Fruit fly (Drosophila melanogaster) whole organism, embryonic: ENCODE measurements around the gene mahe.

ENCODE experiments used
- Awh ChIP-seq: fragments of 200-800 bp; sonication (Bioruptor generic); IDR thresholded peaks from 2 replicates; pipeline ENCODE4, ENCODE4 v1.3.6; 2022; ENCODE audit warnings: missing biosample characterization, missing genetic modification characterization
- B-H1 ChIP-seq: fragments of 200-800 bp; sonication (Bioruptor generic); IDR thresholded peaks from 3 replicates; pipeline ENCODE4 v1.3.6; 2022; ENCODE audit warnings: missing biosample characterization, missing genetic modification characterization
- BEAF-32 ChIP-seq: fragments of 200-800 bp; sonication (Bioruptor generic); optimal IDR thresholded peaks from 3 replicates; lab custom pipeline; 2017; ENCODE audit warnings: missing biosample characterization, missing genetic modification characterization, mild to moderate bottlenecking, moderate library complexity, missing genetic modification reagents
- CG11085 ChIP-seq: fragments of 200-800 bp; sonication (Bioruptor generic); IDR thresholded peaks from 2 replicates; pipeline ENCODE4 v1.3.6; 2022; ENCODE audit warnings: missing biosample characterization, missing genetic modification characterization
- CG11695 ChIP-seq: fragments of 200-800 bp; sonication (Bioruptor generic); IDR thresholded peaks from 3 replicates; pipeline ENCODE4 v1.3.6; 2022; ENCODE audit warnings: missing biosample characterization, missing genetic modification characterization
- CG14710 ChIP-seq: fragments of 200-800 bp; sonication (Bioruptor generic); optimal IDR thresholded peaks from 3 replicates; lab custom pipeline; 2019; ENCODE audit warnings: missing biosample characterization, mild to moderate bottlenecking, missing genetic modification characterization, moderate library complexity
- CG16815 ChIP-seq: fragments of 200-800 bp; sonication (Bioruptor generic); optimal IDR thresholded peaks from 3 replicates; lab custom pipeline; 2017; ENCODE audit warnings: missing biosample characterization, mild to moderate bottlenecking, missing genetic modification characterization
- CG17361 ChIP-seq: fragments of 200-800 bp; sonication (Bioruptor generic); IDR thresholded peaks from 3 replicates; pipeline ENCODE4 v1.3.6; 2022; ENCODE audit warnings: missing biosample characterization, missing genetic modification characterization
- CG2199 ChIP-seq: fragments of 200-800 bp; sonication (Bioruptor generic); IDR thresholded peaks from 3 replicates; pipeline ENCODE4 v1.3.6; 2022; ENCODE audit warnings: missing biosample characterization, missing genetic modification characterization
- CG31224 ChIP-seq: fragments of 200-800 bp; sonication (Bioruptor generic); IDR thresholded peaks from 2 replicates; pipeline ENCODE4 v1.3.6; 2022; ENCODE audit warnings: missing biosample characterization, missing genetic modification characterization
- CG34224 ChIP-seq: fragments of 200-800 bp; sonication (Bioruptor generic); IDR thresholded peaks from 3 replicates; pipeline ENCODE4 v1.3.6; 2022; ENCODE audit warnings: missing biosample characterization, missing genetic modification characterization; ENCODE audit not compliant: partially characterized antibody
- CG42726 ChIP-seq: fragments of 200-800 bp; sonication (Bioruptor generic); IDR thresholded peaks from 2 replicates; pipeline ENCODE4 v1.3.6; 2022; ENCODE audit warnings: missing biosample characterization, missing genetic modification characterization; ENCODE audit not compliant: partially characterized antibody
- CG4282 ChIP-seq: fragments of 200-800 bp; sonication (Bioruptor generic); optimal IDR thresholded peaks from 2 replicates; lab custom pipeline; 2016; ENCODE audit warnings: missing biosample characterization, missing genetic modification characterization
- CG5245 ChIP-seq: fragments of 200-800 bp; sonication (Bioruptor generic); optimal IDR thresholded peaks from 3 replicates; lab custom pipeline; 2016; ENCODE audit warnings: missing biosample characterization, missing genetic modification characterization
- CG6654 ChIP-seq: fragments of 200-800 bp; sonication (Bioruptor generic); optimal IDR thresholded peaks from 2 replicates; lab custom pipeline; 2017; ENCODE audit warnings: missing biosample characterization, mild to moderate bottlenecking, missing genetic modification characterization
- CG6813 ChIP-seq: fragments of 200-800 bp; sonication (Bioruptor generic); optimal IDR thresholded peaks from 2 replicates; lab custom pipeline; 2017; ENCODE audit warnings: missing biosample characterization, missing genetic modification characterization, mild to moderate bottlenecking, moderate library complexity, missing genetic modification reagents
- CG7556 ChIP-seq: fragments of 200-800 bp; sonication (Bioruptor generic); optimal IDR thresholded peaks from 2 replicates; lab custom pipeline; 2017; ENCODE audit warnings: missing biosample characterization, mild to moderate bottlenecking, missing genetic modification characterization
- CG7963 ChIP-seq: fragments of 200-800 bp; sonication (Bioruptor generic); IDR thresholded peaks from 3 replicates; pipeline ENCODE4 v1.3.6; 2022; ENCODE audit warnings: missing biosample characterization, missing genetic modification characterization; ENCODE audit not compliant: partially characterized antibody
- CG8281 ChIP-seq: fragments of 200-800 bp; sonication (Bioruptor generic); optimal IDR thresholded peaks from 2 replicates; lab custom pipeline; 2018; ENCODE audit warnings: missing biosample characterization, mild to moderate bottlenecking, missing genetic modification characterization, moderate library complexity
- CG8290 ChIP-seq, 3 experiments: fragments of 200-800 bp; sonication (Bioruptor generic); optimal IDR thresholded peaks; 2 replicates each; lab custom pipeline; 2016 to 2019; ENCODE audit warnings: missing biosample characterization in 3 of 3, missing genetic modification characterization in 3 of 3, mild to moderate bottlenecking in 2 of 3, moderate library complexity in 1 of 3
- CG8924 ChIP-seq: fragments of 200-800 bp; optimal IDR thresholded peaks from 3 replicates; lab custom pipeline; 2019; ENCODE audit warnings: missing biosample characterization, mild to moderate bottlenecking, missing genetic modification characterization, moderate library complexity
- CG9797 ChIP-seq: fragments of 200-800 bp; sonication (Bioruptor generic); optimal IDR thresholded peaks from 3 replicates; lab custom pipeline; 2018; ENCODE audit warnings: missing biosample characterization, mild to moderate bottlenecking, missing genetic modification characterization
- Dip2 ChIP-seq: fragments of 200-800 bp; sonication (Bioruptor generic); IDR thresholded peaks from 2 replicates; pipeline ENCODE4 v1.3.6; 2022; ENCODE audit warnings: missing biosample characterization, missing genetic modification characterization
- Doc3 ChIP-seq: fragments of 200-800 bp; sonication (Bioruptor generic); IDR thresholded peaks from 3 replicates; pipeline ENCODE4 v1.3.6; 2022; ENCODE audit warnings: missing biosample characterization, missing genetic modification characterization; ENCODE audit not compliant: partially characterized antibody
- Fer1 ChIP-seq: fragments of 200-800 bp; sonication (Bioruptor generic); optimal IDR thresholded peaks from 2 replicates; lab custom pipeline; 2017; ENCODE audit warnings: missing biosample characterization, mild to moderate bottlenecking, missing genetic modification characterization
- Lhr ChIP-seq: fragments of 200-800 bp; sonication (Bioruptor generic); optimal IDR thresholded peaks from 3 replicates; lab custom pipeline; 2017; ENCODE audit warnings: mild to moderate bottlenecking, missing biosample characterization, missing genetic modification reagents, missing genetic modification characterization
- NfI ChIP-seq: fragments of 200-800 bp; sonication (Bioruptor generic); optimal IDR thresholded peaks from 3 replicates; lab custom pipeline; 2018; ENCODE audit warnings: missing biosample characterization, mild to moderate bottlenecking, missing genetic modification characterization, moderate library complexity
- Opbp ChIP-seq: fragments of 200-800 bp; sonication (Bioruptor generic); IDR thresholded peaks from 3 replicates; pipeline ENCODE4 v1.3.6; 2022; ENCODE audit warnings: missing biosample characterization, missing genetic modification characterization; ENCODE audit not compliant: partially characterized antibody
- Ptx1 ChIP-seq: fragments of 200-800 bp; sonication (Bioruptor generic); IDR thresholded peaks from 2 replicates; pipeline ENCODE4 v1.3.6; 2022; ENCODE audit warnings: missing biosample characterization, missing genetic modification characterization
- Sin3A ChIP-seq: fragments of >200 bp; optimal IDR thresholded peaks from 2 replicates; lab custom pipeline; 2018
- Spps ChIP-seq: fragments of 200-800 bp; sonication (Bioruptor generic); optimal IDR thresholded peaks from 2 replicates; lab custom pipeline; 2018; ENCODE audit warnings: missing biosample characterization, mild to moderate bottlenecking, missing genetic modification characterization
- Usf ChIP-seq: fragments of 200-800 bp; sonication (Bioruptor generic); optimal IDR thresholded peaks from 2 replicates; lab custom pipeline; 2017; ENCODE audit warnings: missing genotype, missing biosample characterization, missing genetic modification characterization
- abd-A ChIP-seq: fragments of 200-800 bp; sonication (Bioruptor generic); optimal IDR thresholded peaks from 3 replicates; lab custom pipeline; 2019; ENCODE audit warnings: missing biosample characterization, mild to moderate bottlenecking, missing genetic modification characterization, moderate library complexity
- dimm ChIP-seq: fragments of 200-800 bp; sonication (Bioruptor generic); IDR thresholded peaks from 2 replicates; pipeline ENCODE4 v1.3.6; 2022; ENCODE audit warnings: missing biosample characterization, missing genetic modification characterization
- dmrt11E ChIP-seq: fragments of 200-800 bp; sonication (Bioruptor generic); optimal IDR thresholded peaks from 3 replicates; lab custom pipeline; 2018; ENCODE audit warnings: missing biosample characterization, mild to moderate bottlenecking, missing genetic modification characterization, moderate library complexity
- ewg ChIP-seq: fragments of 200-800 bp; sonication (Bioruptor generic); optimal IDR thresholded peaks from 3 replicates; lab custom pipeline; 2017; ENCODE audit warnings: mild to moderate bottlenecking, missing biosample characterization, missing genetic modification reagents, missing genetic modification characterization
- gem ChIP-seq: fragments of 200-800 bp; sonication (Bioruptor generic); optimal IDR thresholded peaks from 2 replicates; lab custom pipeline; 2019; ENCODE audit warnings: missing biosample characterization, mild to moderate bottlenecking, missing genetic modification characterization, moderate library complexity
- grn ChIP-seq: fragments of 200-800 bp; sonication (Bioruptor generic); optimal IDR thresholded peaks from 3 replicates; lab custom pipeline; 2017; ENCODE audit warnings: missing biosample characterization, missing genetic modification characterization
- gro ChIP-seq: fragments of 200-800 bp; sonication (Bioruptor generic); optimal IDR thresholded peaks from 2 replicates; lab custom pipeline; 2016; ENCODE audit warnings: missing biosample characterization, missing genetic modification characterization
- mirr ChIP-seq: fragments of 200-800 bp; sonication (Bioruptor generic); optimal IDR thresholded peaks from 3 replicates; lab custom pipeline; 2018; ENCODE audit warnings: missing biosample characterization, mild to moderate bottlenecking, missing genetic modification characterization
- mld ChIP-seq: fragments of 200-800 bp; sonication (Bioruptor generic); IDR thresholded peaks from 3 replicates; pipeline ENCODE4 v1.3.6; 2022; ENCODE audit warnings: missing biosample characterization, missing genetic modification characterization; ENCODE audit not compliant: partially characterized antibody
- sc ChIP-seq, 3 experiments: fragments of >200 bp in 2 of 3; fragments of 200-800 bp in 1 of 3; sonication (Bioruptor generic) in 1 of 3; optimal IDR thresholded peaks; 2 replicates in 2 of 3; 3 replicates in 1 of 3; lab custom pipeline; 2017; ENCODE audit warnings: mild to moderate bottlenecking in 1 of 3, missing biosample characterization in 1 of 3, missing genetic modification characterization in 1 of 3, missing genetic modification reagents in 1 of 3
- sisA ChIP-seq: fragments of 200-800 bp; sonication (Bioruptor generic); IDR thresholded peaks from 2 replicates; pipeline ENCODE4 v1.3.6; 2022; ENCODE audit warnings: missing biosample characterization, missing genetic modification characterization
- sqz ChIP-seq: fragments of 200-800 bp; sonication (Bioruptor generic); optimal IDR thresholded peaks from 3 replicates; lab custom pipeline; 2018; ENCODE audit warnings: missing biosample characterization, mild to moderate bottlenecking, missing genetic modification characterization
- stc ChIP-seq: fragments of 200-800 bp; sonication (Bioruptor generic); IDR thresholded peaks from 2 replicates; pipeline ENCODE4 v1.3.6; 2022; ENCODE audit warnings: missing biosample characterization, missing genetic modification characterization
- tin ChIP-seq: fragments of 200-800 bp; sonication (Bioruptor generic); optimal IDR thresholded peaks from 3 replicates; lab custom pipeline; 2016; ENCODE audit warnings: missing biosample characterization, missing genetic modification characterization
- unpg ChIP-seq: fragments of 200-800 bp; sonication (Bioruptor generic); optimal IDR thresholded peaks from 3 replicates; lab custom pipeline; 2018; ENCODE audit warnings: missing biosample characterization, mild to moderate bottlenecking, missing genetic modification characterization, moderate library complexity
- vvl ChIP-seq: fragments of 200-800 bp; sonication (Bioruptor generic); IDR thresholded peaks from 2 replicates; pipeline ENCODE4 v1.3.6; 2022; ENCODE audit warnings: missing biosample characterization, missing genetic modification characterization

Gene mahe

dm6 chrX:7920081-7920688 is 11.0 kb downstream of the mahe start, which contains the start of the genes hdm and Ykt6 (continued):
- peak; percentile 68 for TF ChIP-seq CG8290 (GFP tag; optimal IDR thresholded peaks at IDR 0.05; lab: Kevin White, UChicago)
- TF ChIP-seq CG8290 (tag; optimal IDR thresholded peaks at IDR 0.05; lab: Kevin White, UChicago), result peak in 1 of 2 experiments; percentile 14
- peak; percentile 86 for TF ChIP-seq CG42726 (GFP tag; lab: Robert Waterston, UW)
- TF ChIP-seq CG11085 (GFP tag; lab: Robert Waterston, UW), result peak; percentile 68
- peak; percentile 83 for TF ChIP-seq tin (GFP tag; lab: Kevin White, UChicago)
- no peak for TF ChIP-seq sqz (GFP tag; lab: Kevin White, UChicago)
- no peak for TF ChIP-seq Dip2 (GFP tag; lab: Robert Waterston, UW)
- TF ChIP-seq gem (tag; lab: Kevin White, UChicago), result peak; percentile 83
- no peak for TF ChIP-seq abd-A
- TF ChIP-seq mirr (GFP tag; lab: Kevin White, UChicago), result no peak
- peak; percentile 27 for TF ChIP-seq Usf (GFP tag; lab: Kevin White, UChicago)
- TF ChIP-seq CG31224 (GFP tag; lab: Robert Waterston, UW), result peak; percentile 66
- peak; percentile 74 for TF ChIP-seq dmrt11E (tag; lab: Kevin White, UChicago)
- TF ChIP-seq CG16815 (GFP tag; lab: Kevin White, UChicago), result no peak
- TF ChIP-seq CG11695, result peak; percentile 81
- peak; percentile 92 for TF ChIP-seq vvl (GFP tag; lab: Robert Waterston, UW)
- TF ChIP-seq unpg (GFP tag; lab: Kevin White, UChicago), result no peak
- TF ChIP-seq BEAF-32 (GFP tag; lab: Kevin White, UChicago), result peak; percentile 95
- peak; percentile 70 for TF ChIP-seq Spps (tag; lab: Kevin White, UChicago)
- TF ChIP-seq CG5245 (GFP tag; lab: Kevin White, UChicago), result peak; percentile 76
- peak; percentile 52 for TF ChIP-seq CG7556 (GFP tag; lab: Kevin White, UChicago)
- peak; percentile 99 for TF ChIP-seq CG34224 (GFP tag; lab: Robert Waterston, UW)
- peak; percentile 85 for TF ChIP-seq ewg (GFP tag; lab: Kevin White, UChicago)
- peak; percentile 90 for TF ChIP-seq Opbp (GFP tag; lab: Robert Waterston, UW)
- TF ChIP-seq CG8924 (tag; lab: Kevin White, UChicago), result peak; percentile 56
- TF ChIP-seq B-H1, result peak; percentile 44; the same call in 2 of the 3 replicates
- peak; percentile 45 for TF ChIP-seq CG9797 (GFP tag; lab: Kevin White, UChicago)
- TF ChIP-seq gro (GFP tag; lab: Kevin White, UChicago), result peak; percentile 86
- TF ChIP-seq sc (optimal IDR thresholded peaks at IDR 0.05; lab: Kevin White, UChicago), result no peak
- no peak for TF ChIP-seq sc (GFP tag; optimal IDR thresholded peaks at IDR 0.05; lab: Kevin White, UChicago)
- TF ChIP-seq CG2199 (GFP tag; lab: Robert Waterston, UW), result 0 out of 3 replicates have a peak, but pooled peaks have one; percentile 15
- TF ChIP-seq mld (GFP tag; lab: Robert Waterston, UW), result peak; percentile 84; the same call in 2 of the 3 replicates
- TF ChIP-seq grn, result no peak
- peak; percentile 82 for TF ChIP-seq CG14710 (tag; lab: Kevin White, UChicago)
- TF ChIP-seq CG4282, result peak; percentile 70
- peak; percentile 52 for TF ChIP-seq Lhr (GFP tag; lab: Kevin White, UChicago)
- TF ChIP-seq stc (GFP tag; lab: Robert Waterston, UW), result peak; percentile 78
- peak; percentile 63 for TF ChIP-seq NfI (GFP tag; lab: Kevin White, UChicago)
- TF ChIP-seq CG6654 (GFP tag; lab: Kevin White, UChicago), result no peak
- peak; percentile 74; the same call in 1 of the 2 replicates for TF ChIP-seq Awh (GFP tag; lab: Robert Waterston, UW)
- TF ChIP-seq Doc3 (GFP tag; lab: Robert Waterston, UW), result peak; percentile 98
- TF ChIP-seq CG7963 (GFP tag; lab: Robert Waterston, UW), result peak; percentile 77
- peak; percentile 79 for TF ChIP-seq Fer1 (GFP tag; lab: Kevin White, UChicago)
- no peak for TF ChIP-seq CG8281 (tag; lab: Kevin White, UChicago)
- TF ChIP-seq Ptx1 (GFP tag; lab: Robert Waterston, UW), result peak; percentile 87
- TF ChIP-seq Sin3A, result peak; percentile 65
- peak; percentile 6 for TF ChIP-seq CG6813 (GFP tag; lab: Kevin White, UChicago)
- TF ChIP-seq dimm (GFP tag; lab: Robert Waterston, UW), result no peak
- TF ChIP-seq sisA, result peak; percentile 71
- no peak; the same call in 2 of the 3 replicates for TF ChIP-seq CG17361 (GFP tag; lab: Robert Waterston, UW)
